Fruit fly (Drosophila melanogaster) whole organism, embryonic: Measurements from ENCODE around the gene scpr-C.

Experiments
- BEAF-32 ChIP-seq: fragments of 200-800 bp; sonication (Bioruptor generic); optimal IDR thresholded peaks from 3 replicates; lab custom pipeline; 2017; ENCODE audit warnings: missing biosample characterization, missing genetic modification characterization, mild to moderate bottlenecking, moderate library complexity, missing genetic modification reagents
- CG12236 ChIP-seq: fragments of 200-800 bp; sonication (Bioruptor generic); optimal IDR thresholded peaks from 2 replicates; lab custom pipeline; 2016; ENCODE audit warnings: missing biosample characterization, missing genetic modification characterization
- CG17802 ChIP-seq: fragments of 200-800 bp; sonication (Bioruptor generic); optimal IDR thresholded peaks from 2 replicates; lab custom pipeline; 2018; ENCODE audit warnings: missing biosample characterization, mild to moderate bottlenecking, missing genetic modification characterization, moderate library complexity
- CG18599 ChIP-seq: fragments of 200-800 bp; sonication (Bioruptor generic); optimal IDR thresholded peaks from 3 replicates; lab custom pipeline; 2017; ENCODE audit warnings: missing biosample characterization, missing genetic modification characterization, mild to moderate bottlenecking, moderate library complexity, missing genetic modification reagents
- CG31441 ChIP-seq: fragments of 200-800 bp; sonication (Bioruptor generic); IDR thresholded peaks from 2 replicates; pipeline ENCODE4 v1.3.6; 2022; ENCODE audit warnings: missing biosample characterization, missing genetic modification characterization
- CG8359 ChIP-seq: fragments of 200-800 bp; sonication (Bioruptor generic); optimal IDR thresholded peaks from 2 replicates; lab custom pipeline; 2017; ENCODE audit warnings: missing biosample characterization, mild to moderate bottlenecking, missing genetic modification characterization, borderline replicate concordance
- Hr51 ChIP-seq, 2 experiments: fragments of 200-800 bp; sonication (Bioruptor generic); optimal IDR thresholded peaks; 2 replicates in 1 of 2; 3 replicates in 1 of 2; lab custom pipeline; 2016 to 2018; ENCODE audit warnings: missing biosample characterization in 2 of 2, missing genetic modification characterization in 2 of 2, mild to moderate bottlenecking in 1 of 2, moderate library complexity in 1 of 2
- Nf-YB ChIP-seq: fragments of 200-800 bp; sonication (Bioruptor generic); optimal IDR thresholded peaks from 3 replicates; lab custom pipeline; 2019; ENCODE audit warnings: missing biosample characterization, mild to moderate bottlenecking, missing genetic modification characterization, moderate library complexity
- Nf-YC ChIP-seq: fragments of 200-800 bp; optimal IDR thresholded peaks from 3 replicates; lab custom pipeline; 2019; ENCODE audit warnings: missing biosample characterization, mild to moderate bottlenecking, missing genetic modification characterization, moderate library complexity
- ap ChIP-seq: fragments of 200-800 bp; sonication (Bioruptor generic); IDR thresholded peaks from 2 replicates; pipeline ENCODE4 v1.3.6; 2022; ENCODE audit warnings: missing biosample characterization, missing genetic modification characterization
- ase ChIP-seq: fragments of 200-800 bp; sonication (Bioruptor generic); IDR thresholded peaks from 3 replicates; pipeline ENCODE4 v1.3.6; 2022; ENCODE audit warnings: missing biosample characterization, missing genetic modification characterization
- cg ChIP-seq: fragments of 200-800 bp; sonication (Bioruptor generic); optimal IDR thresholded peaks from 3 replicates; lab custom pipeline; 2019; ENCODE audit warnings: missing biosample characterization, mild to moderate bottlenecking, missing genetic modification characterization, moderate library complexity
- emc ChIP-seq: fragments of 200-800 bp; sonication (Bioruptor generic); optimal IDR thresholded peaks from 2 replicates; lab custom pipeline; 2016; ENCODE audit warnings: missing biosample characterization, missing genetic modification characterization
- gfzf ChIP-seq: fragments of 200-800 bp; sonication (Bioruptor generic); optimal IDR thresholded peaks from 2 replicates; lab custom pipeline; 2016; ENCODE audit warnings: missing biosample characterization, mild to moderate bottlenecking, missing genetic modification characterization, moderate library complexity
- ttk ChIP-seq: fragments of 200-800 bp; sonication (Bioruptor generic); IDR thresholded peaks from 2 replicates; pipeline ENCODE4 v2.1.2; 2022; ENCODE audit warnings: missing biosample characterization, missing genetic modification characterization

scpr-C gene

DNA sequence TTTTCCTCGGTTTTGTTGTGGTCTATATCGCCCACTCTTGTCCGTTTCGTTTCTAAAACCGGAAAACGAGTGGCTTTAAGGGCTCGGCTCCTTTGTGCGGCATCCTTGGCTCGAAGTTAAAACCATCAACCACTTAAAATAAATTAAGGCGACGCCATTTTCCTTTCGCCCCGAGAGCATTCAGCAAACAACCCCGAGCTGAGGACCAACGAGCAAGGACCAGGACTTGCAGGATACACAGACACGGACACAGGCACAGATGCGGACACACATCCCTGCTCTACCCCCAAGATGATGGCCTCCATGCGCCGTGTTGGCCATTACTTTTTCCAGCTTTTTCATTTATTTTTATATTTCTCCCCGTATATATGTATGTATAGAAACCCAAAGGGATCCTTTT, 47.3 kb downstream of the scpr-C start (continued):
- TF ChIP-seq BEAF-32 (no peak), CG31441 (GFP tag; lab: Robert Waterston, UW) (no peak), CG8359 (GFP tag; lab: Kevin White, UChicago) (no peak), ap (no peak), CG18599 (no peak), ase (GFP tag; lab: Robert Waterston, UW) (no peak), gfzf (GFP tag; lab: Kevin White, UChicago) (no peak), cg (GFP tag; lab: Kevin White, UChicago) (peak; percentile 12), Nf-YC (tag; lab: Kevin White, UChicago) (peak; percentile 84), Nf-YB (GFP tag; lab: Kevin White, UChicago) (peak; percentile 90), ttk (GFP tag; lab: Robert Waterston, UW) (no peak), emc (GFP tag; lab: Kevin White, UChicago) (no peak), CG17802 (no peak), Hr51 (GFP tag; optimal IDR thresholded peaks at IDR 0.05; lab: Kevin White, UChicago) (no peak), CG12236 (GFP tag; lab: Kevin White, UChicago) (no peak)
